Fruit fly (Drosophila melanogaster) whole organism, embryonic: ENCODE data around the gene ATPsynepsilonL.

Experiments
- CG10209 ChIP-seq: fragments of 200-800 bp; sonication (Bioruptor generic); optimal IDR thresholded peaks from 3 replicates; lab custom pipeline; 2017; ENCODE audit warnings: missing biosample characterization, mild to moderate bottlenecking, missing genetic modification characterization, missing genetic modification reagents
- CG10267 ChIP-seq: fragments of 200-800 bp; sonication (Bioruptor generic); optimal IDR thresholded peaks from 2 replicates; lab custom pipeline; 2018; ENCODE audit warnings: missing biosample characterization, mild to moderate bottlenecking, missing genetic modification characterization, moderate library complexity
- CG10979 ChIP-seq: fragments of 200-800 bp; sonication (Bioruptor generic); optimal IDR thresholded peaks from 2 replicates; lab custom pipeline; 2018; ENCODE audit warnings: missing biosample characterization, mild to moderate bottlenecking, missing genetic modification characterization, moderate library complexity
- CG14014 ChIP-seq: fragments of 200-800 bp; sonication (Bioruptor generic); IDR thresholded peaks from 2 replicates; pipeline ENCODE4 v1.3.6; 2022; ENCODE audit warnings: missing biosample characterization, missing genetic modification characterization
- CG14667 ChIP-seq: fragments of 200-800 bp; sonication (Bioruptor generic); IDR thresholded peaks from 2 replicates; pipeline ENCODE4 v1.3.6; 2022; ENCODE audit warnings: missing biosample characterization, missing genetic modification characterization
- CG14860 ChIP-seq: fragments of 200-800 bp; sonication (Bioruptor generic); IDR thresholded peaks from 3 replicates; pipeline ENCODE4 v1.3.6; 2022; ENCODE audit warnings: missing biosample characterization, missing genetic modification characterization; ENCODE audit not compliant: partially characterized antibody
- CG1647 ChIP-seq: fragments of 200-800 bp; sonication (Bioruptor generic); optimal IDR thresholded peaks from 3 replicates; lab custom pipeline; 2016; ENCODE audit warnings: missing biosample characterization, missing genetic modification characterization
- CG17328 ChIP-seq: fragments of 200-800 bp; sonication (Bioruptor generic); IDR thresholded peaks from 2 replicates; pipeline ENCODE4 v1.3.6; 2022; ENCODE audit warnings: missing biosample characterization, missing genetic modification characterization
- CG1832 ChIP-seq: fragments of 200-800 bp; sonication (Bioruptor generic); optimal IDR thresholded peaks from 2 replicates; lab custom pipeline; 2017; ENCODE audit warnings: missing biosample characterization, mild to moderate bottlenecking, missing genetic modification characterization, inconsistent platforms
- CG2129 ChIP-seq: fragments of 200-800 bp; sonication (Bioruptor generic); IDR thresholded peaks from 2 replicates; pipeline ENCODE4 v1.3.6; 2022; ENCODE audit warnings: missing biosample characterization, missing genetic modification characterization; ENCODE audit not compliant: partially characterized antibody
- CG2678 ChIP-seq: fragments of 200-800 bp; sonication (Bioruptor generic); optimal IDR thresholded peaks from 3 replicates; lab custom pipeline; 2019; ENCODE audit warnings: missing biosample characterization, mild to moderate bottlenecking, missing genetic modification characterization, moderate library complexity
- CG3281 ChIP-seq: fragments of 200-800 bp; sonication (Bioruptor generic); optimal IDR thresholded peaks from 3 replicates; lab custom pipeline; 2017; ENCODE audit warnings: missing biosample characterization, mild to moderate bottlenecking, missing genetic modification characterization
- CG33213 ChIP-seq: fragments of 200-800 bp; sonication (Bioruptor generic); optimal IDR thresholded peaks from 3 replicates; lab custom pipeline; 2016; ENCODE audit warnings: missing biosample characterization, missing genetic modification characterization
- CG34376 ChIP-seq: fragments of 200-800 bp; sonication (Bioruptor generic); optimal IDR thresholded peaks from 2 replicates; lab custom pipeline; 2018; ENCODE audit warnings: missing biosample characterization, mild to moderate bottlenecking, missing genetic modification characterization
- CG4730 ChIP-seq: fragments of 200-800 bp; sonication (Bioruptor generic); IDR thresholded peaks from 2 replicates; pipeline ENCODE4 v1.3.6; 2022; ENCODE audit warnings: missing biosample characterization, missing genetic modification characterization
- CG5245 ChIP-seq: fragments of 200-800 bp; sonication (Bioruptor generic); optimal IDR thresholded peaks from 3 replicates; lab custom pipeline; 2016; ENCODE audit warnings: missing biosample characterization, missing genetic modification characterization
- CG6791 ChIP-seq: fragments of 200-800 bp; sonication (Bioruptor generic); IDR thresholded peaks from 3 replicates; pipeline ENCODE4 v1.3.6; 2022; ENCODE audit warnings: missing biosample characterization, missing genetic modification characterization; ENCODE audit not compliant: partially characterized antibody
- CG6813 ChIP-seq: fragments of 200-800 bp; sonication (Bioruptor generic); optimal IDR thresholded peaks from 2 replicates; lab custom pipeline; 2017; ENCODE audit warnings: missing biosample characterization, missing genetic modification characterization, mild to moderate bottlenecking, moderate library complexity, missing genetic modification reagents
- CG7556 ChIP-seq: fragments of 200-800 bp; sonication (Bioruptor generic); optimal IDR thresholded peaks from 2 replicates; lab custom pipeline; 2017; ENCODE audit warnings: missing biosample characterization, mild to moderate bottlenecking, missing genetic modification characterization
- CG7963 ChIP-seq: fragments of 200-800 bp; sonication (Bioruptor generic); IDR thresholded peaks from 3 replicates; pipeline ENCODE4 v1.3.6; 2022; ENCODE audit warnings: missing biosample characterization, missing genetic modification characterization; ENCODE audit not compliant: partially characterized antibody
- CG8388 ChIP-seq: fragments of 200-800 bp; sonication (Bioruptor generic); optimal IDR thresholded peaks from 2 replicates; lab custom pipeline; 2019; ENCODE audit warnings: missing biosample characterization, mild to moderate bottlenecking, missing genetic modification characterization, moderate library complexity
- CG9727 ChIP-seq: fragments of 200-800 bp; sonication (Bioruptor generic); optimal IDR thresholded peaks from 3 replicates; lab custom pipeline; 2017; ENCODE audit warnings: missing biosample characterization, mild to moderate bottlenecking, missing genetic modification characterization
- CHES-1-like ChIP-seq: fragments of 200-800 bp; sonication (Bioruptor generic); optimal IDR thresholded peaks from 2 replicates; lab custom pipeline; 2016; ENCODE audit warnings: missing biosample characterization, missing genetic modification characterization
- CkIIα-i1 ChIP-seq: fragments of 200-800 bp; sonication (Bioruptor generic); IDR thresholded peaks from 2 replicates; pipeline ENCODE4 v1.3.6; 2022; ENCODE audit warnings: missing biosample characterization, missing genetic modification characterization
- D19B ChIP-seq: fragments of 200-800 bp; sonication (Bioruptor generic); optimal IDR thresholded peaks from 2 replicates; lab custom pipeline; 2017; ENCODE audit warnings: missing biosample characterization, mild to moderate bottlenecking, missing genetic modification characterization
- Dbx ChIP-seq: fragments of 200-800 bp; sonication (Bioruptor generic); IDR thresholded peaks from 3 replicates; pipeline ENCODE4 v1.3.6; 2022; ENCODE audit warnings: missing biosample characterization, missing genetic modification characterization
- Dp ChIP-seq: fragments of 200-800 bp; sonication (Bioruptor generic); optimal IDR thresholded peaks from 2 replicates; lab custom pipeline; 2018; ENCODE audit warnings: missing biosample characterization, mild to moderate bottlenecking, missing genetic modification characterization, moderate library complexity
- Fer2 ChIP-seq: fragments of 200-800 bp; sonication (Bioruptor generic); optimal IDR thresholded peaks from 2 replicates; lab custom pipeline; 2018; ENCODE audit warnings: missing biosample characterization, mild to moderate bottlenecking, missing genetic modification characterization, moderate library complexity
- HLHmδ ChIP-seq: fragments of 200-800 bp; sonication (Bioruptor generic); optimal IDR thresholded peaks from 2 replicates; lab custom pipeline; 2018; ENCODE audit warnings: missing biosample characterization, mild to moderate bottlenecking, missing genetic modification characterization, moderate library complexity
- MBD-R2 ChIP-seq: fragments of 200-800 bp; sonication (Bioruptor generic); IDR thresholded peaks from 2 replicates; pipeline ENCODE4 v1.3.6; 2022; ENCODE audit warnings: missing biosample characterization, missing genetic modification characterization
- Meics ChIP-seq: fragments of 200-800 bp; sonication (Bioruptor generic); optimal IDR thresholded peaks from 2 replicates; lab custom pipeline; 2017; ENCODE audit warnings: missing biosample characterization, mild to moderate bottlenecking, missing genetic modification characterization
- Myb ChIP-seq: fragments of 200-800 bp; sonication (Bioruptor generic); optimal IDR thresholded peaks from 2 replicates; lab custom pipeline; 2016; ENCODE audit warnings: missing biosample characterization, missing genetic modification characterization
- NFAT ChIP-seq: fragments of 200-800 bp; sonication (Bioruptor generic); IDR thresholded peaks from 2 replicates; pipeline ENCODE4 v1.3.6; 2022; ENCODE audit warnings: missing biosample characterization, missing genetic modification characterization
- Oli ChIP-seq: fragments of 200-800 bp; sonication (Bioruptor generic); optimal IDR thresholded peaks from 2 replicates; lab custom pipeline; 2018; ENCODE audit warnings: missing biosample characterization, mild to moderate bottlenecking, missing genetic modification characterization, moderate library complexity
- Side ChIP-seq: fragments of 200-800 bp; sonication (Bioruptor generic); optimal IDR thresholded peaks from 2 replicates; lab custom pipeline; 2016; ENCODE audit warnings: missing biosample characterization, missing genetic modification characterization
- Xbp1 ChIP-seq: fragments of 200-800 bp; sonication (Bioruptor generic); optimal IDR thresholded peaks from 3 replicates; lab custom pipeline; 2016; ENCODE audit warnings: missing biosample characterization, mild to moderate bottlenecking, missing genetic modification characterization
- ase ChIP-seq: fragments of 200-800 bp; sonication (Bioruptor generic); IDR thresholded peaks from 3 replicates; pipeline ENCODE4 v1.3.6; 2022; ENCODE audit warnings: missing biosample characterization, missing genetic modification characterization
- bab2 ChIP-seq: fragments of 200-800 bp; sonication (Bioruptor generic); optimal IDR thresholded peaks from 2 replicates; lab custom pipeline; 2016; ENCODE audit warnings: missing biosample characterization, missing genetic modification characterization
- bigmax ChIP-seq: fragments of 200-800 bp; sonication (Bioruptor generic); optimal IDR thresholded peaks from 2 replicates; lab custom pipeline; 2018; ENCODE audit warnings: missing biosample characterization, mild to moderate bottlenecking, missing genetic modification characterization
- btn ChIP-seq: fragments of 200-800 bp; sonication (Bioruptor generic); optimal IDR thresholded peaks from 2 replicates; lab custom pipeline; 2016; ENCODE audit warnings: missing biosample characterization, missing genetic modification characterization
- cad ChIP-seq: fragments of >200 bp; optimal IDR thresholded peaks from 2 replicates; lab custom pipeline; 2017; ENCODE audit warnings: missing biosample characterization, missing genetic modification characterization
- eve ChIP-seq, 2 experiments: fragments of >200 bp; optimal IDR thresholded peaks; 2 replicates each; lab custom pipeline; 2017; ENCODE audit warnings: missing biosample characterization in 2 of 2, missing genetic modification characterization in 2 of 2
- knrl ChIP-seq: fragments of 200-800 bp; sonication (Bioruptor generic); IDR thresholded peaks from 3 replicates; pipeline ENCODE4 v1.3.6; 2022; ENCODE audit warnings: missing biosample characterization, missing genetic modification characterization; ENCODE audit not compliant: partially characterized antibody
- mld ChIP-seq: fragments of 200-800 bp; sonication (Bioruptor generic); IDR thresholded peaks from 3 replicates; pipeline ENCODE4 v1.3.6; 2022; ENCODE audit warnings: missing biosample characterization, missing genetic modification characterization; ENCODE audit not compliant: partially characterized antibody
- nerfin-1 ChIP-seq: fragments of 200-800 bp; sonication (Bioruptor generic); optimal IDR thresholded peaks from 3 replicates; lab custom pipeline; 2019; ENCODE audit warnings: missing biosample characterization, mild to moderate bottlenecking, missing genetic modification characterization, moderate library complexity
- pita ChIP-seq: fragments of 200-800 bp; sonication (Bioruptor generic); optimal IDR thresholded peaks from 2 replicates; lab custom pipeline; 2017; ENCODE audit warnings: missing biosample characterization, mild to moderate bottlenecking, missing genetic modification characterization
- sens-2 ChIP-seq: fragments of 200-800 bp; sonication (Bioruptor generic); IDR thresholded peaks from 2 replicates; pipeline ENCODE4 v1.3.6; 2022; ENCODE audit warnings: missing biosample characterization, missing genetic modification characterization
- toy ChIP-seq: fragments of 200-800 bp; sonication (Bioruptor generic); IDR thresholded peaks from 2 replicates; pipeline ENCODE4 v1.3.6; 2022; ENCODE audit warnings: missing biosample characterization, missing genetic modification characterization
- vvl ChIP-seq: fragments of 200-800 bp; sonication (Bioruptor generic); IDR thresholded peaks from 2 replicates; pipeline ENCODE4 v1.3.6; 2022; ENCODE audit warnings: missing biosample characterization, missing genetic modification characterization
- zfh1 ChIP-seq: fragments of 200-800 bp; sonication (Bioruptor generic); IDR thresholded peaks from 3 replicates; pipeline ENCODE4 v1.3.6; 2022; ENCODE audit warnings: missing biosample characterization, missing genetic modification characterization

Gene ATPsynepsilonL

DNA sequence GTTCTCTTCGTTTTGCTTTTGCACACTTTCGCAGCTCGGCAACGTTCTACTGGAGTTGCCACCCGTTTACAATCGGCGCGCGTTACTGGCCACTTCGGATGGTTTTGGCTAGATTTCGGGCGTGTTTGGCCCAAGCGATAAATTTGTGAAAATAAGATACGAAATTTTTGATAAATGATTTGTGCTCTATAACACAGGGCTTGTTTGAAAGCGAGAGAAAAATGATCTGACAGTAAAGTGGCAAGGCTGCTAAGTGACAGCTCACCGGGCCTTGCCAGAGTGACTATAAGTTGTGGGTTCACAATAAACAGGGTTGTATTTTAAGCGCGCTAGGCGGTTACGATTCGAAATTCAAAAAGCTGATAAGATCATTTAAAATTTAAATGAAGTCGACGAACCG is 11.6 kb upstream of the ATPsynepsilonL start, which contains the start of gene Fmr1 (continued):
- TF ChIP-seq Meics (GFP tag; lab: Kevin White, UChicago) (peak; percentile 25), CG2678 (tag; lab: Kevin White, UChicago) (peak; percentile 32), D19B (GFP tag; lab: Kevin White, UChicago) (no peak), CG1832 (GFP tag; lab: Kevin White, UChicago) (no peak), sens-2 (0 out of 2 replicates have a peak, but pooled peaks have one; percentile 22), CG17328 (GFP tag; lab: Robert Waterston, UW) (peak; percentile 26; the same call in 1 of the 2 replicates), CG14667 (GFP tag; lab: Robert Waterston, UW) (0 out of 2 replicates have a peak, but pooled peaks have one; percentile 12), CG34376 (no peak), CG2129 (GFP tag; lab: Robert Waterston, UW) (no peak), CG14860 (GFP tag; lab: Robert Waterston, UW) (no peak), Side (GFP tag; lab: Kevin White, UChicago) (peak; percentile 27), CG10209 (GFP tag; lab: Kevin White, UChicago) (peak; percentile 28), vvl (no peak), CG10267 (tag; lab: Kevin White, UChicago) (peak; percentile 70), Myb (GFP tag; lab: Kevin White, UChicago) (peak; percentile 99), CHES-1-like (GFP tag; lab: Kevin White, UChicago) (peak; percentile 72), CG8388 (no peak), NFAT (GFP tag; lab: Robert Waterston, UW) (peak; percentile 46; the same call in 1 of the 2 replicates), CG3281 (GFP tag; lab: Kevin White, UChicago) (peak; percentile 100), CG4730 (no peak), mld (GFP tag; lab: Robert Waterston, UW) (no peak), nerfin-1 (tag; lab: Kevin White, UChicago) (peak; percentile 24), Xbp1 (peak; percentile 63), zfh1 (GFP tag; lab: Robert Waterston, UW) (peak; percentile 31; the same call in 1 of the 3 replicates), MBD-R2 (GFP tag; lab: Robert Waterston, UW) (peak; percentile 33; the same call in 1 of the 2 replicates), CG33213 (peak; percentile 67), CG6813 (GFP tag; lab: Kevin White, UChicago) (no peak), Oli (tag; lab: Kevin White, UChicago) (peak; percentile 37), CG7963 (GFP tag; lab: Robert Waterston, UW) (no peak), Dp (GFP tag; lab: Kevin White, UChicago) (peak; percentile 99), CG6791 (no peak), CG14014 (peak; percentile 61), HLHmδ (GFP tag; lab: Kevin White, UChicago) (no peak), CG5245 (GFP tag; lab: Kevin White, UChicago) (no peak), CkIIα-i1 (GFP tag; lab: Robert Waterston, UW) (no peak), btn (GFP tag; lab: Kevin White, UChicago) (no peak), CG10979 (tag; lab: Kevin White, UChicago) (peak; percentile 19), bab2 (peak; percentile 54), CG7556 (GFP tag; lab: Kevin White, UChicago) (no peak), CG1647 (GFP tag; lab: Kevin White, UChicago) (peak; percentile 53), ase (GFP tag; lab: Robert Waterston, UW) (no peak), bigmax (peak; percentile 11), Fer2 (tag; lab: Kevin White, UChicago) (peak; percentile 33), eve (GFP tag; optimal IDR thresholded peaks at IDR 0.05; lab: Kevin White, UChicago) (no peak), CG9727 (GFP tag; lab: Kevin White, UChicago) (peak; percentile 17), Dbx (GFP tag; lab: Robert Waterston, UW) (peak; percentile 37; the same call in 1 of the 3 replicates), knrl (GFP tag; lab: Robert Waterston, UW) (peak; percentile 49; the same call in 1 of the 3 replicates), pita (GFP tag; lab: Kevin White, UChicago) (no peak), cad (GFP tag; lab: Kevin White, UChicago) (no peak), toy (no peak)
